Fruit fly (Drosophila melanogaster) Kc167 (cell line): ENCODE results near the gene GstD4.

Source experiments
- h ChIP-seq: fragments of >200 bp; optimal IDR thresholded peaks from 3 replicates; lab custom pipeline; 2018; ENCODE audit warnings: missing external identifiers
- ttk ChIP-seq: sonication (Bioruptor generic); optimal IDR thresholded peaks from 2 replicates; lab custom pipeline; 2017; ENCODE audit warnings: missing external identifiers

- TF ChIP-seq ttk (no peak), h (no peak)
Measured at dm6 chr3R:12385949-12386348, 12.0 kb downstream of the GstD4 start, which contains the start of gene Sol1.
